Worm (Caenorhabditis elegans): ENCODE data around the gene cids-1.

DNA sequence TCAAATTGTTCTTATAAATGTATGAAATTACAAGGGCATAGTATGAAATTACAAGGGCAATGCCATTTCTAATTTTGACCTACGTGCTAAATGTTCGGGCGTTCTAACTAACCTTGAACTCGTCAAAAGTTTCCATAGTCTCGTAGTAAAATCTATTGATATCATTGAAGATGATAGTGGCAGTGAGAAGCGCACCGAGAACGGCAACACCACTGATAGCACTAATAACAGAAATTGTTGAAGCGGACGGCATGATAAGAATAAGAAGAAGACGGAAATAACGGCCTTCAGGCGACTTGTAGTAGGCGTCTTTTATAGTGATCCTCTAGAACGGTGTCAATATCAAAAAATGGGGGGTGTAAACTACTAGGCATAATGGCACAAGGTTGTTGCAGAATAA lies 19.1 kb downstream of the cids-1 start, which contains the start of gene col-91:
- TF ChIP-seq nhr-6 (tag; optimal IDR thresholded peaks at IDR 0.05) (no peak), ztf-11 (tag; optimal IDR thresholded peaks at IDR 0.05) (no peak), snpc-1.2 (GFP tag; IDR thresholded peaks at IDR 0.05) (no peak)
